Fruit fly (Drosophila melanogaster): Measurements from ENCODE around the gene CG8813.
A peak's percentile ranks its signal among the peaks of the same experiment; 100 is the strongest.

CG8813 gene

dm6 chr2L:2884683-2885502 lies 15.4 kb downstream of the CG8813 start (continued):
- TF ChIP-seq chm (GFP tag; IDR thresholded peaks at IDR 0.05) (peak; percentile 83), vnd (GFP tag; IDR thresholded peaks at IDR 0.05; ENCODE audit: partially characterized antibody) (no peak), dati (GFP tag; IDR thresholded peaks at IDR 0.05) (no peak), Neu2 (GFP tag; optimal IDR thresholded peaks at IDR 0.05; ENCODE audit: borderline replicate concordance) (no peak), eyg (GFP tag; optimal IDR thresholded peaks at IDR 0.05) (no peak), BtbVII (GFP tag; optimal IDR thresholded peaks at IDR 0.05) (no peak), disco-r (GFP tag; optimal IDR thresholded peaks at IDR 0.05) (no peak), CG31224 (GFP tag; IDR thresholded peaks at IDR 0.05) (peak; percentile 43; the same call in 1 of the 2 replicates), tx (GFP tag; optimal IDR thresholded peaks at IDR 0.05) (peak; percentile 0), Gug (GFP tag; IDR thresholded peaks at IDR 0.05) (peak; percentile 54; the same call in 2 of the 4 replicates), CG3995 (GFP tag; optimal IDR thresholded peaks at IDR 0.05) (peak; percentile 86), Sox102F (GFP tag; optimal IDR thresholded peaks at IDR 0.05) (peak; percentile 16), CG8924 (tag; optimal IDR thresholded peaks at IDR 0.05) (peak; percentile 82), schlank (tag; optimal IDR thresholded peaks at IDR 0.05) (no peak), Ssrp (tag; optimal IDR thresholded peaks at IDR 0.05) (no peak), CG16815 (GFP tag; optimal IDR thresholded peaks at IDR 0.05) (no peak), Camta (GFP tag; optimal IDR thresholded peaks at IDR 0.05) (no peak), twi (tag; optimal IDR thresholded peaks at IDR 0.05) (peak; percentile 22), CG4617 (GFP tag; optimal IDR thresholded peaks at IDR 0.05; ENCODE audit: borderline replicate concordance) (no peak), Ada2b (GFP tag; IDR thresholded peaks at IDR 0.05) (no peak), pho (GFP tag; optimal IDR thresholded peaks at IDR 0.05) (peak; percentile 36), MTF-1 (GFP tag; optimal IDR thresholded peaks at IDR 0.05; ENCODE audit: borderline replicate concordance) (peak; percentile 75), CG2129 (GFP tag; IDR thresholded peaks at IDR 0.05; ENCODE audit: partially characterized antibody) (no peak), slp2 (GFP tag; optimal IDR thresholded peaks at IDR 0.05) (no peak), YL-1 (GFP tag; optimal IDR thresholded peaks at IDR 0.05) (peak; percentile 5), Adf1 (GFP tag; IDR thresholded peaks at IDR 0.05) (peak; percentile 70), Dp (GFP tag; optimal IDR thresholded peaks at IDR 0.05) (peak; percentile 68), corto (GFP tag; optimal IDR thresholded peaks at IDR 0.05) (no peak), sug (tag; optimal IDR thresholded peaks at IDR 0.05) (peak; percentile 74), CG6791 (GFP tag; IDR thresholded peaks at IDR 0.05; ENCODE audit: partially characterized antibody) (peak; percentile 75), sens-2 (GFP tag; IDR thresholded peaks at IDR 0.05) (no peak), CG18619 (GFP tag; optimal IDR thresholded peaks at IDR 0.05) (peak; percentile 27), CG15514 (GFP tag; optimal IDR thresholded peaks at IDR 0.05) (peak; percentile 91), CG4424 (GFP tag; optimal IDR thresholded peaks at IDR 0.05) (no peak), shn (GFP tag; optimal IDR thresholded peaks at IDR 0.05) (peak; percentile 35), gsb (GFP tag; IDR thresholded peaks at IDR 0.05) (0 out of 2 replicates have a peak, but pooled peaks have one; percentile 45), CG2202 (tag; optimal IDR thresholded peaks at IDR 0.05) (peak; percentile 14), jigr1 (GFP tag; IDR thresholded peaks at IDR 0.05) (no peak), CG9797 (GFP tag; optimal IDR thresholded peaks at IDR 0.05) (peak; percentile 95), Doc2 (GFP tag; IDR thresholded peaks at IDR 0.05) (no peak), CG34422 (GFP tag; IDR thresholded peaks at IDR 0.05) (peak; percentile 89; the same call in 2 of the 3 replicates), Vsx1 (GFP tag; optimal IDR thresholded peaks at IDR 0.05) (no peak), unc-4 (GFP tag; IDR thresholded peaks at IDR 0.05; ENCODE audit: partially characterized antibody) (peak; percentile 16; the same call in 1 of the 2 replicates), br (optimal IDR thresholded peaks at IDR 0.05) (no peak), CG10462 (GFP tag; optimal IDR thresholded peaks at IDR 0.05) (no peak), ro (GFP tag; IDR thresholded peaks at IDR 0.05) (no peak), CG4730 (GFP tag; IDR thresholded peaks at IDR 0.05) (0 out of 2 replicates have a peak, but pooled peaks have one; percentile 21), CG1647 (GFP tag; optimal IDR thresholded peaks at IDR 0.05) (peak; percentile 8), fd64A (GFP tag; optimal IDR thresholded peaks at IDR 0.05) (peak; percentile 49)
